Worm (Caenorhabditis elegans) whole organism, L4 larva: Measurements from ENCODE around the gene hum-5.

Source experiments
- F10B5.3 ChIP-seq: sonication (generic microtip); optimal IDR thresholded peaks from 2 replicates; lab custom pipeline; 2016; ENCODE audit warnings: mild to moderate bottlenecking, missing genetic modification characterization, missing compliant biosample characterization
- R02D3.7 ChIP-seq: fragments of 150-350 bp; sonication (generic microtip); optimal IDR thresholded peaks from 3 replicates; lab custom pipeline; 2014; ENCODE audit warnings: missing biosample characterization, missing genetic modification characterization
- T20F7.1 ChIP-seq: fragments of 200-800 bp; sonication (Bioruptor generic); optimal IDR thresholded peaks from 2 replicates; lab custom pipeline; 2018; ENCODE audit warnings: mild to moderate bottlenecking, missing genetic modification characterization, missing compliant biosample characterization
- Y105C5A.15 ChIP-seq: fragments of 200-800 bp; sonication (Bioruptor generic); IDR thresholded peaks from 2 replicates; pipeline ENCODE4 v1.3.6; 2022; ENCODE audit warnings: missing genetic modification characterization, missing compliant biosample characterization
- Y5F2A.4 ChIP-seq: fragments of 200-800 bp; sonication (Bioruptor generic); optimal IDR thresholded peaks from 2 replicates; lab custom pipeline; 2018; ENCODE audit warnings: mild to moderate bottlenecking, missing genetic modification characterization, missing compliant biosample characterization
- ama-1 ChIP-seq: fragments of 150-350 bp; optimal IDR thresholded peaks from 2 replicates; lab custom pipeline; 2014; ENCODE audit warnings: inconsistent platforms, mixed read lengths
- arid-1 ChIP-seq: fragments of 200-800 bp; sonication (Bioruptor generic); conservative IDR thresholded peaks from 2 replicates; pipeline ENCODE4 v1.3.6; 2022; ENCODE audit warnings: missing genetic modification reagents, missing genetic modification characterization, missing compliant biosample characterization
- ceh-20 ChIP-seq: fragments of 200-800 bp; sonication (Bioruptor generic); IDR thresholded peaks from 2 replicates; pipeline ENCODE4 v1.3.6; 2022; ENCODE audit warnings: missing genetic modification reagents, missing genetic modification characterization, missing compliant biosample characterization
- ceh-32 ChIP-seq: sonication (generic microtip); optimal IDR thresholded peaks from 2 replicates; lab custom pipeline; 2016; ENCODE audit warnings: mild to moderate bottlenecking, missing genetic modification characterization, missing compliant biosample characterization; ENCODE audit not compliant: poor library complexity
- ceh-44 ChIP-seq: fragments of 200-800 bp; sonication (Bioruptor generic); IDR thresholded peaks from 2 replicates; pipeline ENCODE4 v1.3.6; 2022; ENCODE audit warnings: missing genetic modification reagents, missing genetic modification characterization, missing compliant biosample characterization
- ceh-82 ChIP-seq: sonication (generic microtip); optimal IDR thresholded peaks from 2 replicates; lab custom pipeline; 2017; ENCODE audit warnings: missing biosample characterization, missing genetic modification characterization
- daf-12 ChIP-seq: fragments of 150-350 bp; optimal IDR thresholded peaks from 2 replicates; lab custom pipeline; 2014; ENCODE audit warnings: missing biosample characterization, missing genetic modification reagents, missing genetic modification characterization
- daf-19 ChIP-seq: fragments of 200-800 bp; sonication (Bioruptor generic); conservative IDR thresholded peaks from 2 replicates; pipeline ENCODE4 v1.3.6; 2022; ENCODE audit warnings: missing genetic modification characterization, missing compliant biosample characterization
- dmd-6 ChIP-seq: fragments of 200-800 bp; sonication (Bioruptor generic); IDR thresholded peaks from 2 replicates; pipeline ENCODE4 v1.3.6; 2022; ENCODE audit warnings: missing genetic modification reagents, missing genetic modification characterization, missing compliant biosample characterization
- dpl-1 ChIP-seq: fragments of 150-350 bp; optimal IDR thresholded peaks from 2 replicates; lab custom pipeline; 2014; ENCODE audit warnings: missing biosample characterization, missing genetic modification reagents, missing genetic modification characterization
- dve-1 ChIP-seq: sonication (generic microtip); optimal IDR thresholded peaks from 2 replicates; lab custom pipeline; 2017; ENCODE audit warnings: antibody characterized with exemption, mild to moderate bottlenecking, missing genetic modification characterization, missing compliant biosample characterization; ENCODE audit not compliant: insufficient read depth
- fos-1 ChIP-seq: fragments of 150-350 bp; optimal IDR thresholded peaks from 2 replicates; lab custom pipeline; 2014; ENCODE audit warnings: missing biosample characterization, missing genetic modification characterization
- hif-1 ChIP-seq, 2 experiments: sonication (generic microtip); optimal IDR thresholded peaks; 2 replicates each; lab custom pipeline; 2016 to 2017; ENCODE audit warnings: missing compliant biosample characterization in 2 of 2, missing genetic modification characterization in 2 of 2, missing genetic modification reagents in 2 of 2, missing genotype in 2 of 2, mild to moderate bottlenecking in 1 of 2
- hlh-11 ChIP-seq: fragments of 200-800 bp; sonication (Bioruptor generic); optimal IDR thresholded peaks from 2 replicates; lab custom pipeline; 2018; ENCODE audit warnings: mild to moderate bottlenecking, missing genetic modification characterization, missing compliant biosample characterization
- hlh-30 ChIP-seq: sonication (generic microtip); optimal IDR thresholded peaks from 2 replicates; lab custom pipeline; 2017; ENCODE audit warnings: antibody characterized with exemption, mild to moderate bottlenecking, missing genetic modification characterization, missing compliant biosample characterization; ENCODE audit not compliant: insufficient read depth
- jun-1 ChIP-seq: fragments of 150-350 bp; optimal IDR thresholded peaks from 2 replicates; lab custom pipeline; 2014; ENCODE audit warnings: missing biosample characterization, missing genetic modification reagents, missing genetic modification characterization
- lin-13 ChIP-seq: fragments of 150-350 bp; optimal IDR thresholded peaks from 2 replicates; lab custom pipeline; 2014; ENCODE audit warnings: missing biosample characterization, missing genetic modification reagents, missing genetic modification characterization
- lin-15B ChIP-seq: fragments of 150-350 bp; sonication (generic microtip); optimal IDR thresholded peaks from 3 replicates; lab custom pipeline; 2014; ENCODE audit warnings: missing biosample characterization, missing genetic modification characterization
- lin-29 ChIP-seq: fragments of 200-800 bp; sonication (Bioruptor generic); IDR thresholded peaks from 2 replicates; pipeline ENCODE4 v1.3.6; 2022; ENCODE audit warnings: missing genetic modification reagents, missing genetic modification characterization, missing compliant biosample characterization
- lin-38 ChIP-seq: fragments of 200-800 bp; sonication (Bioruptor generic); IDR thresholded peaks from 2 replicates; pipeline ENCODE4 v1.3.6; 2022; ENCODE audit warnings: missing genetic modification reagents, missing genetic modification characterization, missing compliant biosample characterization
- lin-39 ChIP-seq: fragments of 150-350 bp; optimal IDR thresholded peaks from 2 replicates; lab custom pipeline; 2014; ENCODE audit warnings: missing biosample characterization, missing genetic modification reagents, missing genetic modification characterization
- madf-5 ChIP-seq, 2 experiments: fragments of 200-800 bp; sonication (Bioruptor generic); IDR thresholded peaks; 2 replicates each; pipeline ENCODE4 v1.3.6; 2022; ENCODE audit warnings: missing compliant biosample characterization in 2 of 2, missing genetic modification characterization in 2 of 2
- madf-9 ChIP-seq: fragments of 200-800 bp; sonication (Bioruptor generic); conservative IDR thresholded peaks from 2 replicates; pipeline ENCODE4 v1.3.6; 2022; ENCODE audit warnings: missing genetic modification reagents, missing genetic modification characterization, missing compliant biosample characterization
- mdl-1 ChIP-seq, 2 experiments: fragments of 150-350 bp in 1 of 2; sonication (generic microtip) in 1 of 2; optimal IDR thresholded peaks; 2 replicates each; lab custom pipeline; 2014 to 2017; ENCODE audit warnings: missing biosample characterization in 2 of 2, missing genetic modification characterization in 2 of 2
- mdt-29 ChIP-seq: fragments of 200-800 bp; sonication (Bioruptor generic); IDR thresholded peaks from 2 replicates; pipeline ENCODE4 v1.3.6; 2022; ENCODE audit warnings: missing genetic modification reagents, missing genetic modification characterization, missing compliant biosample characterization
- nhr-102 ChIP-seq: sonication (generic microtip); optimal IDR thresholded peaks from 2 replicates; lab custom pipeline; 2016; ENCODE audit warnings: mild to moderate bottlenecking, missing genetic modification characterization, moderate library complexity, missing compliant biosample characterization
- nhr-111 ChIP-seq: fragments of 200-800 bp; sonication (Bioruptor generic); optimal IDR thresholded peaks from 2 replicates; lab custom pipeline; 2018; ENCODE audit warnings: mild to moderate bottlenecking, missing genetic modification characterization, missing compliant biosample characterization
- nhr-237 ChIP-seq: sonication (generic microtip); optimal IDR thresholded peaks from 2 replicates; lab custom pipeline; 2017; ENCODE audit warnings: missing biosample characterization, missing genetic modification characterization
- nhr-25 ChIP-seq: sonication (generic microtip); optimal IDR thresholded peaks from 2 replicates; lab custom pipeline; 2017; ENCODE audit warnings: missing genetic modification characterization, mild to moderate bottlenecking, missing compliant biosample characterization, antibody characterized with exemption, moderate library complexity, borderline replicate concordance; ENCODE audit not compliant: insufficient read depth
- nhr-28 ChIP-seq: fragments of 150-350 bp; optimal IDR thresholded peaks from 2 replicates; lab custom pipeline; 2014; ENCODE audit warnings: missing biosample characterization, missing genetic modification characterization
- nhr-42 ChIP-seq: fragments of 200-800 bp; sonication (Bioruptor generic); IDR thresholded peaks from 2 replicates; pipeline ENCODE4 v1.3.6; 2022; ENCODE audit warnings: missing genetic modification characterization, missing compliant biosample characterization
- nhr-48 ChIP-seq: sonication (generic microtip); optimal IDR thresholded peaks from 2 replicates; lab custom pipeline; 2016; ENCODE audit warnings: mild to moderate bottlenecking, missing genetic modification characterization, missing compliant biosample characterization
- nhr-76 ChIP-seq: fragments of 150-350 bp; optimal IDR thresholded peaks from 2 replicates; lab custom pipeline; 2014; ENCODE audit warnings: missing biosample characterization, missing genetic modification characterization
- nhr-77 ChIP-seq: fragments of 150-350 bp; optimal IDR thresholded peaks from 2 replicates; lab custom pipeline; 2014; ENCODE audit warnings: missing biosample characterization, missing genetic modification characterization
- php-3 ChIP-seq: fragments of 200-800 bp; sonication (Bioruptor generic); IDR thresholded peaks from 2 replicates; pipeline ENCODE4 v1.3.6; 2022; ENCODE audit warnings: missing genetic modification reagents, missing genetic modification characterization, missing compliant biosample characterization
- rbr-2 ChIP-seq: sonication (generic microtip); optimal IDR thresholded peaks from 2 replicates; lab custom pipeline; 2016; ENCODE audit warnings: missing genotype, missing genetic modification characterization, missing compliant biosample characterization
- saeg-2 ChIP-seq: fragments of 200-800 bp; sonication (Bioruptor generic); IDR thresholded peaks from 2 replicates; pipeline ENCODE4 v1.3.6; 2022; ENCODE audit warnings: missing genetic modification reagents, missing genetic modification characterization, missing compliant biosample characterization
- sdz-12 ChIP-seq: fragments of 200-800 bp; sonication (Bioruptor generic); optimal IDR thresholded peaks from 2 replicates; lab custom pipeline; 2018; ENCODE audit warnings: mild to moderate bottlenecking, missing genetic modification characterization, missing compliant biosample characterization
- set-16 ChIP-seq: fragments of 200-800 bp; sonication (Bioruptor generic); IDR thresholded peaks from 2 replicates; pipeline ENCODE4 v1.3.6; 2022; ENCODE audit warnings: missing genetic modification reagents, missing genetic modification characterization, missing compliant biosample characterization
- skn-1 ChIP-seq: fragments of 150-350 bp; optimal IDR thresholded peaks from 2 replicates; lab custom pipeline; 2014; ENCODE audit warnings: missing biosample characterization, missing genetic modification characterization
- snpc-4 ChIP-seq: fragments of 150-350 bp; optimal IDR thresholded peaks from 2 replicates; lab custom pipeline; 2014; ENCODE audit warnings: missing biosample characterization, missing genetic modification characterization
- unc-130 ChIP-seq: sonication (generic microtip); optimal IDR thresholded peaks from 2 replicates; lab custom pipeline; 2016; ENCODE audit warnings: missing genetic modification reagents, missing genetic modification characterization, missing compliant biosample characterization
- unc-39 ChIP-seq: sonication (generic microtip); optimal IDR thresholded peaks from 2 replicates; lab custom pipeline; 2017; ENCODE audit warnings: missing biosample characterization, missing genetic modification characterization
- zfp-2 ChIP-seq: sonication (generic microtip); optimal IDR thresholded peaks from 2 replicates; lab custom pipeline; 2016; ENCODE audit warnings: mild to moderate bottlenecking, missing genetic modification characterization, missing compliant biosample characterization
- zip-11 ChIP-seq: fragments of 200-800 bp; sonication (Bioruptor generic); IDR thresholded peaks from 2 replicates; pipeline ENCODE4 v1.3.6; 2022; ENCODE audit warnings: missing genetic modification characterization, missing compliant biosample characterization
- ztf-7 ChIP-seq: fragments of 150-350 bp; optimal IDR thresholded peaks from 2 replicates; lab custom pipeline; 2014; ENCODE audit warnings: missing biosample characterization, missing genetic modification characterization

Gene hum-5

DNA sequence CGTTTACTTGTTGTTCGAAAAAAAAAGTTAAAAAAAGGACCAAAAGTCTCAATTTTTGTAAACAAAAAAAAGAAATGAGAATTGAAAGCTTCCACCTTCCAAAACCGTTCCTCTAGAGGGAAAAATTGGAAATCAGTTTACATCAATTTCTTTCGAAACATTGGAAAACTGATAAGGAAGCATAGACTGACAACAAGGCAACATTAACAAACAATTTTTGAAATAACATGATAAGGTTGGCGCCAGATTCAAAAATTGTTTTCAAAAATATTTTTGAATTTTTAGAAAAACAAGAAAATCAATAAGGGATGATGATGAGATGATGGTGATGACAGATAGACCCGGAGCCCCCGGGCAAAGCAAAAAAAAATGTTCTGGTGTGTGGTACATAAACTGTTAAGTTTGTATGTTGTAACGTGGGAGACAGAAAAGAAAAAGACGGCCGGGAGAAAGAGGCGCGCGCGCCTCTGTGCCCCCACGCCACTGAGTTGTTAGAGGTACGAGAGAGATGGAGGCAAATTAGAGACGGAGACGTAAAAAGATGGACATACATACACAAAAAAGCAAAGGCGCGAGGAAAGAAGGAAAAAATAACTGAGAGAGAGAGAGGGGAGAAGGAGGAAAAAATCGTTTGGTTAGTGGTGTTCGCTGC lies 56.5 kb downstream of the hum-5 start (continued):
- peak; percentile 54 for TF ChIP-seq nhr-48
- no peak for TF ChIP-seq lin-39 (tag; lab: Kevin White, UChicago)
- TF ChIP-seq rbr-2 (tag; lab: Kevin White, UChicago), result peak; percentile 77
- no peak for TF ChIP-seq lin-29 (GFP tag; lab: Robert Waterston, UW)
- TF ChIP-seq madf-5 (GFP tag; IDR thresholded peaks at IDR 0.05; lab: Robert Waterston, UW), result no peak
- no peak for TF ChIP-seq daf-19
- no peak for TF ChIP-seq daf-12 (tag; lab: Kevin White, UChicago)
- peak in 1 of 2 experiments; percentile 54 for TF ChIP-seq hif-1 (tag; optimal IDR thresholded peaks at IDR 0.05; lab: Kevin White, UChicago)
- no peak for TF ChIP-seq lin-13 (GFP tag; lab: Kevin White, UChicago)
- TF ChIP-seq nhr-42 (GFP tag; lab: Robert Waterston, UW), result no peak
- no peak for TF ChIP-seq ceh-20 (GFP tag; lab: Robert Waterston, UW)
- TF ChIP-seq sdz-12 (GFP tag; lab: Kevin White, UChicago), result no peak
- TF ChIP-seq php-3, result no peak
- peak; percentile 59 for TF ChIP-seq T20F7.1 (GFP tag; lab: Kevin White, UChicago)
- TF ChIP-seq unc-39, result no peak
- TF ChIP-seq nhr-102 (tag; lab: Kevin White, UChicago), result peak; percentile 28
- TF ChIP-seq madf-9 (GFP tag; lab: Robert Waterston, UW), result no peak
- TF ChIP-seq ceh-32 (tag; lab: Kevin White, UChicago), result no peak
- TF ChIP-seq nhr-111 (GFP tag; lab: Kevin White, UChicago), result no peak
- no peak for TF ChIP-seq F10B5.3 (tag; lab: Kevin White, UChicago)
- no peak for TF ChIP-seq lin-15B
- TF ChIP-seq hlh-30 (tag; lab: Kevin White, UChicago), result peak; percentile 88
- no peak for TF ChIP-seq snpc-4
- TF ChIP-seq nhr-237, result no peak
- TF ChIP-seq nhr-28 (tag; lab: Kevin White, UChicago), result peak; percentile 37
- peak; percentile 43; the same call in 1 of the 2 replicates for TF ChIP-seq set-16 (GFP tag; lab: Robert Waterston, UW)
- no peak for TF ChIP-seq zip-11 (GFP tag; lab: Robert Waterston, UW)
- TF ChIP-seq skn-1, result no peak
- TF ChIP-seq nhr-77 (tag; lab: Kevin White, UChicago), result no peak
- no peak for TF ChIP-seq ceh-82 (tag; lab: Kevin White, UChicago)
- TF ChIP-seq unc-130 (GFP tag; lab: Kevin White, UChicago), result no peak
- no peak for TF ChIP-seq ama-1
- no peak for TF ChIP-seq Y5F2A.4 (GFP tag; lab: Kevin White, UChicago)
- no peak for TF ChIP-seq zfp-2
- no peak for TF ChIP-seq ztf-7
- peak; percentile 50; the same call in 1 of the 2 replicates for TF ChIP-seq arid-1 (GFP tag; lab: Robert Waterston, UW)
- TF ChIP-seq saeg-2 (GFP tag; lab: Robert Waterston, UW), result no peak
- no peak for TF ChIP-seq mdt-29 (GFP tag; lab: Robert Waterston, UW)
- no peak for TF ChIP-seq ceh-44
- TF ChIP-seq dmd-6 (GFP tag; lab: Robert Waterston, UW), result peak; percentile 53
- TF ChIP-seq R02D3.7 (tag; lab: Kevin White, UChicago), result no peak
- TF ChIP-seq lin-38, result peak; percentile 41; the same call in 1 of the 2 replicates
- no peak for TF ChIP-seq nhr-25 (tag; lab: Kevin White, UChicago)
- no peak for TF ChIP-seq Y105C5A.15
- peak; percentile 65 for TF ChIP-seq dve-1 (tag; lab: Kevin White, UChicago)
- peak; percentile 13 to 83 for TF ChIP-seq mdl-1 (tag; optimal IDR thresholded peaks at IDR 0.05; lab: Kevin White, UChicago)
- no peak for TF ChIP-seq jun-1 (tag; lab: Kevin White, UChicago)
- TF ChIP-seq dpl-1 (GFP tag; lab: Kevin White, UChicago), result peak; percentile 45
- peak; percentile 86 for TF ChIP-seq hlh-11 (tag; lab: Kevin White, UChicago)
- TF ChIP-seq fos-1 (tag; lab: Kevin White, UChicago), result no peak
- TF ChIP-seq nhr-76 (tag; lab: Kevin White, UChicago), result no peak
